Worm (Caenorhabditis elegans): Measurements from ENCODE around the gene C07B5.4.

The C07B5.4 gene

ce11 chrX:9549657-9550369, 20.4 kb downstream of the C07B5.4 start:
- no peak for TF ChIP-seq ref-1 (GFP tag; conservative IDR thresholded peaks at IDR 0.05)
- TF ChIP-seq ztf-23 (GFP tag; IDR thresholded peaks at IDR 0.05) = no peak
- no peak for TF ChIP-seq T22C8.4 (GFP tag; IDR thresholded peaks at IDR 0.05)
- TF ChIP-seq med-1 (GFP tag; optimal IDR thresholded peaks at IDR 0.05; ENCODE audit: insufficient read depth) = no peak
- TF ChIP-seq cog-1 (tag; optimal IDR thresholded peaks at IDR 0.05) = no peak
- TF ChIP-seq klf-2 (GFP tag; conservative IDR thresholded peaks at IDR 0.05) = no peak
- no peak for TF ChIP-seq flt-1 (GFP tag; IDR thresholded peaks at IDR 0.05)
- TF ChIP-seq ztf-29 (GFP tag; IDR thresholded peaks at IDR 0.05) = no peak
- TF ChIP-seq tab-1 (GFP tag; IDR thresholded peaks at IDR 0.05) = no peak

ce11 chrX:9550519-9550918, 21.1 kb downstream of the C07B5.4 start:
- TF ChIP-seq tab-1 (GFP tag; IDR thresholded peaks at IDR 0.05) = no peak
- TF ChIP-seq flt-1 (GFP tag; IDR thresholded peaks at IDR 0.05) = no peak
- TF ChIP-seq med-1 (GFP tag; optimal IDR thresholded peaks at IDR 0.05; ENCODE audit: insufficient read depth) = no peak
- no peak for TF ChIP-seq T22C8.4 (GFP tag; IDR thresholded peaks at IDR 0.05)
- TF ChIP-seq ztf-29 (GFP tag; IDR thresholded peaks at IDR 0.05) = no peak
- TF ChIP-seq ref-1 (GFP tag; conservative IDR thresholded peaks at IDR 0.05) = no peak
- TF ChIP-seq klf-2 (GFP tag; conservative IDR thresholded peaks at IDR 0.05) = no peak
- no peak for TF ChIP-seq cog-1 (tag; optimal IDR thresholded peaks at IDR 0.05)
- no peak for TF ChIP-seq ztf-23 (GFP tag; IDR thresholded peaks at IDR 0.05)

DNA sequence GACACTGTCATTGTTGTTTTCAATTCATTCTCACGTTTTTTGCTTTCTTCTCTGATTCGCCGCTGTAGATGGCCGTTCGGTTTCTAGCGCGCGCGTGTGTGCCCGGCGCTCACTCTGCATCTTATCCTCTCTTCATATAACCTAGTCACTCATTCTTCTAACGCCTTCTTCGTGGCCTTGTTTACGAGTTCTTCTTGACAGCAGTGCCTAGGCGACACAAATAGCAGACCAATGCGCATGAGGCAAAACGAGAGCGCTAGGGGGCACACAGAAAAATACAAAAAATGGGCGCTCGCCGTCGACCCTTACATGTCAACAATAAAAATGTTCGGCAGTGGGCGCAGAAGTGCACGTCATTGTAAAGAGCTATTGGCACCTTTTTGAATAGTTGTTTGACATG, 21.7 kb downstream of the C07B5.4 start:
- TF ChIP-seq cog-1 (tag; optimal IDR thresholded peaks at IDR 0.05) (no peak), med-1 (GFP tag; optimal IDR thresholded peaks at IDR 0.05; ENCODE audit: insufficient read depth) (no peak), ref-1 (GFP tag; conservative IDR thresholded peaks at IDR 0.05) (no peak), klf-2 (GFP tag; conservative IDR thresholded peaks at IDR 0.05) (no peak), tab-1 (GFP tag; IDR thresholded peaks at IDR 0.05) (no peak), flt-1 (GFP tag; IDR thresholded peaks at IDR 0.05) (no peak), T22C8.4 (GFP tag; IDR thresholded peaks at IDR 0.05) (no peak), ztf-29 (GFP tag; IDR thresholded peaks at IDR 0.05) (no peak), ztf-23 (GFP tag; IDR thresholded peaks at IDR 0.05) (no peak)

DNA sequence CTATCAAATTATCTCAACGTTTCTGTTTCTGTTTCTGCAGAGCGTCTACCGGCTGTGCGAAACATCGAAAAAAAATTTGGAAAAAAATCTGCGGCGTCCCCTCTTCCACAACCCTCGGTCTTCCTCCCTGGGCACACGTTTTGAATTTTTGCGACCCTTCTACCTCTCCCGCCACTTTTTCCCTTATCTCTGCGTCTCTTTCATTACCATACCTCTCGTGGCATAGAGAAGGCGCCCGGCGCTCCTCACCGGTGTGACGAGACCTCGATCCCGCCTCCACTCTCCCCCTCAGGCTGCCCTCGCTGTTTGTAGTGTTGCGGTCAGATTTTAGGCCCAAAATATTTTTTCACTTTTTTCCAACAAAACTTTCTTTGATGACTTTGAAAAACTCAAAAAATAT, 22.9 kb downstream of the C07B5.4 start:
- TF ChIP-seq med-1 (GFP tag; optimal IDR thresholded peaks at IDR 0.05; ENCODE audit: insufficient read depth) = no peak
- no peak for TF ChIP-seq T22C8.4 (GFP tag; IDR thresholded peaks at IDR 0.05)
- TF ChIP-seq flt-1 (GFP tag; IDR thresholded peaks at IDR 0.05) = 0 out of 2 replicates have a peak, but pooled peaks have one; percentile 20

DNA sequence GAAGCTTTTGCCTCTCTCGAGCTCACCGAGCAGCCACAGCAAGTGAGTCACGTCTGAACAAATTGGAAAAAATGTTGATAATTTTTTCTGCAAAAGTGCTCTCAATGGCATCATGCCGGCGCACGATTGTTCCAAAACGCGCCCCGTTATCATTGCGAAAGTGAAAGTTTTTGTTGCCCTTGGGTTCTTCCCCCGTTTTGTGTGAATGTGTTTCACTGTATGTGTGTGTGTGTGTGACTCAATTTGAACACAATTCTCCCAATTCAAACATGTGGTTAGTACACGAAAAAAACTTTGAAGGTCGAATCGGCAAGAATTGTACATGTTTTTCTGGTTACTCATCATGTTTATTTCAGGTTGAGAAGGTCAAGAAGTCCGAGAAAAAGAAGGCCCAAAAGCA, 23.6 kb downstream of the C07B5.4 start:
- no peak for TF ChIP-seq ztf-29 (GFP tag; IDR thresholded peaks at IDR 0.05)
- TF ChIP-seq med-1 (GFP tag; optimal IDR thresholded peaks at IDR 0.05; ENCODE audit: insufficient read depth) = no peak
- TF ChIP-seq klf-2 (GFP tag; conservative IDR thresholded peaks at IDR 0.05) = no peak
- TF ChIP-seq T22C8.4 (GFP tag; IDR thresholded peaks at IDR 0.05) = no peak
- no peak for TF ChIP-seq cog-1 (tag; optimal IDR thresholded peaks at IDR 0.05)

DNA sequence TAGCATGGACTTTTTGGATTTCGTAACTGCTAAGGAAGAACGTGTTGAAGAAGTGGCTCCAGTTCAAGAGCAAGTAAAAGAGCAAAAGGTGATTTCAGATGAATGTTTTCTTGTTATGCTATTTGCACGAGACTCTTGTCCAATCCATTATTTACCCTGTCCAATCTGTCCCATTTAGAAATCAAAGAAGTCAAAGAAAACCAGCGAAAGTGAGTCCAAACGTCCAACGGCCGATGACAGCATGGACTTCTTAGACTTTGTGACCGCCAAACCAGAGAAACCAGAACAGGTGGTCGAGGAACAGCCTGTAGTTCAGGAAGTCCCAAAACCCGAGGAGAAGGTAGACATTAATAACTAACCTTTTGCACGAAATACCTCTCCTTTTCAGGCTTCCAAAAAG, 25.8 kb downstream of the C07B5.4 start:
- TF ChIP-seq T22C8.4 (GFP tag; IDR thresholded peaks at IDR 0.05) (no peak), ztf-23 (GFP tag; IDR thresholded peaks at IDR 0.05) (no peak), ref-1 (GFP tag; conservative IDR thresholded peaks at IDR 0.05) (no peak), klf-2 (GFP tag; conservative IDR thresholded peaks at IDR 0.05) (no peak), med-1 (GFP tag; optimal IDR thresholded peaks at IDR 0.05; ENCODE audit: insufficient read depth) (no peak), ztf-29 (GFP tag; IDR thresholded peaks at IDR 0.05) (no peak), tab-1 (GFP tag; IDR thresholded peaks at IDR 0.05) (no peak), cog-1 (tag; optimal IDR thresholded peaks at IDR 0.05) (no peak)

DNA sequence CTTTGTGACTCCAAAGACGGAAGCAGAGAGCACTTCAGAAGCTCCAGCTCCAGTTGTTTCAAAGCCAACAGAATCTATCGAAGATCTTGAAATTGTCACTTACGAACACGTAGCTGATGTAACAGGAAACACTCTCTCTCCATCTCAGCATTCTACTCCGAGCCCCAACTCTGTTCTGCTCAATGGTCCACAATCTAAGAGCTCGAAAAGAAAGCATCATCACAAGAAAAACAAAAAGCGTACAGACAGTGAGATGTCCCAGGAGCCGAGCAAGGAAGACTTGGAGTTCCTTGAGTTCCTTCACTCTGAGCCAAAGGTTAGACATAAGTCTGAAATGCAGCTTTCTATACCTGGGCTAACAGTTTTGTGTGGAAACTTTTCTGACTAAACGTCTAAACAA, 26.6 kb downstream of the C07B5.4 start:
- TF ChIP-seq klf-2 (GFP tag; conservative IDR thresholded peaks at IDR 0.05) (no peak), ztf-23 (GFP tag; IDR thresholded peaks at IDR 0.05) (no peak), ztf-29 (GFP tag; IDR thresholded peaks at IDR 0.05) (no peak), T22C8.4 (GFP tag; IDR thresholded peaks at IDR 0.05) (no peak), tab-1 (GFP tag; IDR thresholded peaks at IDR 0.05) (no peak), flt-1 (GFP tag; IDR thresholded peaks at IDR 0.05) (no peak), cog-1 (tag; optimal IDR thresholded peaks at IDR 0.05) (no peak), med-1 (GFP tag; optimal IDR thresholded peaks at IDR 0.05; ENCODE audit: insufficient read depth) (no peak), ref-1 (GFP tag; conservative IDR thresholded peaks at IDR 0.05) (no peak)

ce11 chrX:9560931-9561330, 31.5 kb downstream of the C07B5.4 start:
- TF ChIP-seq cog-1 (tag; optimal IDR thresholded peaks at IDR 0.05) (no peak), T22C8.4 (GFP tag; IDR thresholded peaks at IDR 0.05) (no peak), tab-1 (GFP tag; IDR thresholded peaks at IDR 0.05) (peak; percentile 30; the same call in 1 of the 2 replicates), flt-1 (GFP tag; IDR thresholded peaks at IDR 0.05) (0 out of 2 replicates have a peak, but pooled peaks have one; percentile 36), ztf-29 (GFP tag; IDR thresholded peaks at IDR 0.05) (no peak)

- TF ChIP-seq T22C8.4 (GFP tag; IDR thresholded peaks at IDR 0.05) (no peak), ztf-29 (GFP tag; IDR thresholded peaks at IDR 0.05) (no peak), ref-1 (GFP tag; conservative IDR thresholded peaks at IDR 0.05) (no peak), tab-1 (GFP tag; IDR thresholded peaks at IDR 0.05) (no peak), flt-1 (GFP tag; IDR thresholded peaks at IDR 0.05) (no peak), cog-1 (tag; optimal IDR thresholded peaks at IDR 0.05) (no peak), med-1 (GFP tag; optimal IDR thresholded peaks at IDR 0.05; ENCODE audit: insufficient read depth) (no peak), klf-2 (GFP tag; conservative IDR thresholded peaks at IDR 0.05) (no peak), ztf-23 (GFP tag; IDR thresholded peaks at IDR 0.05) (no peak)
These were observed 36.4 kb downstream of the C07B5.4 start, which contains the start of gene moc-5 for ce11 chrX:9565881-9566280. Gene moc-5, minus strand, starts transcription at chrX:9565981.

- no peak for TF ChIP-seq cog-1 (tag; optimal IDR thresholded peaks at IDR 0.05)
These were observed 37.0 kb downstream of the C07B5.4 start, which contains the start of gene F49E2.2 for ce11 chrX:9566429-9566828. Gene F49E2.2, plus strand, starts transcription at chrX:9566729.
